Worm (Caenorhabditis elegans): Measurements from ENCODE around the gene C46F9.6.

DNA sequence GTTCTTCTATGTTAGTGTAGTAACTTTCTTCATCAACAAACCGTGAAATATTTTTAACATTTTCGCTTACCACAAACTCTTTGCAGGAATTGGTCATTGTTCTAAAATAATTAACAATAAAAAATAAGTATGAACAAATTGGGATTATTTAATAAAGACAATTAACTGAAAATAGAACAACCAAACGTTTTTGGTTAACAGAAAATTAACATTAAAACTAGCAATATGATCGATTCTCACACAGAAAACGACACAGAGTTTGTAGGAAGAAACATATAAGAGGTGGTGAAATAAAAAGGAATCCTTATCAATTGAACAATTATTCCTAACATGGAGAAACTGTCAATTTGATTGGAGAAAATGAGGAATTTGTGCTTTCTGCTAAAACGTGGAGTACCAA is 19.4 kb upstream of the C46F9.6 start, which contains the start of gene math-16:
- TF ChIP-seq R02D3.7 (tag; optimal IDR thresholded peaks at IDR 0.05) (no peak), elt-1 (tag; optimal IDR thresholded peaks at IDR 0.05) (no peak), nhr-10 (tag; optimal IDR thresholded peaks at IDR 0.05) (no peak)
